Worm (Caenorhabditis elegans): ENCODE results near the gene C08B6.11.

ce11 chrV:10105412-10105811 is 2.0 kb upstream of the C08B6.11 start, which contains the start of gene C08B6.2:
- TF ChIP-seq aly-2 (tag; optimal IDR thresholded peaks at IDR 0.05) (no peak), ztf-11 (tag; optimal IDR thresholded peaks at IDR 0.05) (no peak), lin-11 (tag; optimal IDR thresholded peaks at IDR 0.05) (no peak), lin-13 (GFP tag; optimal IDR thresholded peaks at IDR 0.05) (no peak), unc-55 (GFP tag; optimal IDR thresholded peaks at IDR 0.05) (no peak), lsy-2 (tag; optimal IDR thresholded peaks at IDR 0.05) (no peak), mdl-1 (tag; optimal IDR thresholded peaks at IDR 0.05) (no peak), ZK546.5 (tag; optimal IDR thresholded peaks at IDR 0.05) (no peak), ztf-1 (GFP tag; conservative IDR thresholded peaks at IDR 0.05) (no peak), R02D3.7 (tag; optimal IDR thresholded peaks at IDR 0.05) (no peak)
